Fruit fly (Drosophila melanogaster): Measurements from ENCODE around the gene mth.

DNA sequence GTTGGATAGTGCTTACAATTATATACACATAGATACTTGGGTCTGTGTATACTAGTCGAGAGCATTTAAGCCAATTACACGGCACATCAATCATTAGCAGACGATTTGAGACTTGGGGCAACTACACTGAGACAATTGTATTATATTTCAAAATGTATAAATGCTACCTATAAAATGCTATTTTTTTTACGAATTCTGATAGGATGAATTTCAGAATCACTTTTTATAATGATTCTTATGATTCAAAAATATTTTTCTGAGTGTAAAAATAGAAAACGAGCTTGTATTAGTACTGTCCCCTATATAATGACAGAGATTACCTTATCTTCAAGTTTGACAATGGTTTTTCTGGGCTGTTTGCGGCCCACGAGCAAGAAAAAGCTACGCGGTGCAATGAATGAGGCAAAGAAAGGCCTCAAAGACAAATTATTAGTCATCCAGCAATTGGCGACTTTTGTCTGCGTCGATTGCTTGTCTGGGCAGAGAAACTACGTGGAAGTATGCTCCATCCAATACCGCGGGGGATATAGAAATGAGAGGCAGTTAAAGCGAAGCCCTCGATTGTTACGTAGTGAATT lies 4.0 kb upstream of the mth start:
- TF ChIP-seq dl (GFP tag; optimal IDR thresholded peaks at IDR 0.05; ENCODE audit: insufficient read depth in 1 of 2, partially characterized antibody in 2 of 2) (no peak), br (GFP tag; optimal IDR thresholded peaks at IDR 0.05) (no peak), woc (GFP tag; optimal IDR thresholded peaks at IDR 0.05) (no peak)
